Worm (Caenorhabditis elegans): ENCODE results near the gene C02B10.6.

Gene C02B10.6

DNA sequence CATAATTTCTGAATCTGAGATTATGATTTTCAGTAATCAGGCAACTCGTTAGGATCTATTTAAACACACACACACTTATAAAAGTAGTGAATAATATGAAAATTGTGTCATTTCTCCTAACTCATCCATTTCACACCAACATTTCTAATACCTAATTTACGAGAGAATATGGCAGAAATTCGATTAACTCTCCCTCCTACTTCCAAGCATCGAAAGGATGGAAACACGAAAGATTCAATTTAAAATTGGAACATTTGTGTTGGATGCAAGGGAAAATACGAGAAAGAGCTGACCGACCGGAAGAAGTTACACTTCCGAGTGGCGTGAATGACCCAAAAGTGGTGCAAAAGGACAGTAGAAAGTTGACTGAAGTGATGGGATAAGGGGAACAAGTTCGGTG lies 38.3 kb downstream of the C02B10.6 start (continued):
- TF ChIP-seq lin-35 (GFP tag; optimal IDR thresholded peaks at IDR 0.05) (no peak), dox-1 (GFP tag; IDR thresholded peaks at IDR 0.05) (no peak), F10E7.11 (tag; optimal IDR thresholded peaks at IDR 0.05) (no peak), repo-1 (tag; optimal IDR thresholded peaks at IDR 0.05) (no peak), bed-1 (GFP tag; IDR thresholded peaks at IDR 0.05) (no peak), lag-1 (GFP tag; IDR thresholded peaks at IDR 0.05) (no peak)

DNA sequence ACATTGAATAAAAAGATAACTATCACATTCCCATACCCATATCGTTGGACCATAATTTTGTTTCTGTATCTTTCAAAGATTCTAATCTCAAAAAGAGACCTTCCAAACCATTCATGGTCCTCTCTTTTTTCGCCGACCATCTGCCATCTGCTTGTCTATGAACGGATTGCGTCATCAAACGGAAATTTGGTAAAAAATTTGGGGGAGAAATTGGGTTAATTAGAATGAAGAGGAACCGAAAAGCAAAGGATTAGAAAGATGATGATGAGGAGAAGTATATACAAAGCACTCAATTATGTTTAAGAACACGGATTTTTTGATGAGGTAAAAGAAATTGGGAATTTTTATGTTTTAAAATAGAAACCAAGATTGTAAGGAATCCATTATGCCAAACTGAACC lies 39.2 kb downstream of the C02B10.6 start:
- no peak for TF ChIP-seq cebp-2 (GFP tag; IDR thresholded peaks at IDR 0.05)
- no peak for TF ChIP-seq ztf-25 (GFP tag; IDR thresholded peaks at IDR 0.05)
- no peak for TF ChIP-seq lin-35 (GFP tag; optimal IDR thresholded peaks at IDR 0.05)
- TF ChIP-seq ceh-100 (GFP tag; IDR thresholded peaks at IDR 0.05), result no peak
- no peak for TF ChIP-seq B0261.1 (tag; optimal IDR thresholded peaks at IDR 0.05)
- TF ChIP-seq mcd-1 (GFP tag; IDR thresholded peaks at IDR 0.05), result no peak
- no peak for TF ChIP-seq lin-40 (tag; optimal IDR thresholded peaks at IDR 0.05)

DNA sequence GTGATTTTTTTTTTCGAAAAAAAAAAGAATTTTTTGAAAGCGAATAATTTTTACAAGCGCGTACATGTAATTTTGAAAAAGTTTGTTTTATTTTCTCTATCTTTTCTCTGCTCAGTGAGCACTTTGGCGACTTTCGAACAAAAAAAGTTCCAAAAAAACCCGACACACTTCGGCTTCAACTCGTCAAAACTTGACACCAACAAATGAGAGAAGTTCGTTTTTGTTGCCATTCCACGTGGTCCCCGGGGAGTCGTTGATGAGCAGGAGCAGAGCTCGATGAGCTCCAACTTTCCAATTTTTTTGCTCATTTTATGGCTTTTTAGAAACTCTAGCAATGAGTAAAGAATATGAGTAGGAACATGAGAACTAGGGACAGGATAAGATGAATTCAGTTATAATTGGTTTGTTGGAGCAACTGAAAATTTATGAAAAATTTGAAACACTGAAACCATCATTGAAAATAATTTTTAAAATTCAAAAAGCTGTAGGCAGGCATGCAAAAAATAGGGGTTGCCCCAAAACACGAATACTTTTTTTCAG lies 39.8 kb downstream of the C02B10.6 start:
- no peak for TF ChIP-seq nhr-90 (tag; optimal IDR thresholded peaks at IDR 0.05)
- TF ChIP-seq Y79H2A.3 (GFP tag; conservative IDR thresholded peaks at IDR 0.05), result no peak

DNA sequence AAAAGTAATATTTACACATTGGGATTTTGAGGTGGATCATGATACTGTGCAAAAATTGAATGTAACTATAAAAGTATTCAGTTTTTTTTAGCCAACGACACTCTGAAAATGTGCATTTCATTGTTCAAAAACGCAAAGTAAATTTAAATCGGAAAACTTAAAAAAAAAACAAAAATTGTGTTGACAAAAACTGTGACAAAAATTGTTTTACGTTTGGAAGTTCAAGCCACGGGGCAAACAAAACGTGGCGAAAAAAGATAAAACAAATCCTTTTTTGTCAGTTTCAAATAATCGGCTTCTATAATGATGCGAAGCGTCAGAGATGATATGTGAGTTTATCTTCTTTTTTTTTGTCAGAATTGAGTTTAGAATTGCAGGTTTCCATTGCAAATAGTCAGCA lies 40.8 kb downstream of the C02B10.6 start, which contains the start of gene AC7.3:
Gene AC7.3 (plus strand): TSS at position 301 of the 400 bp plus-strand sequence.
- TF ChIP-seq dpff-1 (tag; optimal IDR thresholded peaks at IDR 0.05) (no peak), hlh-12 (tag; optimal IDR thresholded peaks at IDR 0.05) (no peak), dpl-1 (GFP tag; optimal IDR thresholded peaks at IDR 0.05) (no peak), madf-8 (GFP tag; conservative IDR thresholded peaks at IDR 0.05) (no peak), efl-1 (GFP tag; optimal IDR thresholded peaks at IDR 0.05) (no peak), let-607 (tag; optimal IDR thresholded peaks at IDR 0.05) (no peak), unc-130 (GFP tag; optimal IDR thresholded peaks at IDR 0.05) (no peak), cebp-1 (GFP tag; IDR thresholded peaks at IDR 0.05) (no peak), cebp-1 (tag; optimal IDR thresholded peaks at IDR 0.05) (no peak)

Data from whole organism, young adult.